Fruit fly (Drosophila melanogaster) whole organism, embryonic: ENCODE results near the gene CG2157.

ENCODE experiments used
- Antp ChIP-seq: fragments of 200-800 bp; sonication (Bioruptor generic); optimal IDR thresholded peaks from 3 replicates; lab custom pipeline; 2016; ENCODE audit warnings: missing biosample characterization, missing genetic modification characterization
- CG10209 ChIP-seq: fragments of 200-800 bp; sonication (Bioruptor generic); optimal IDR thresholded peaks from 3 replicates; lab custom pipeline; 2017; ENCODE audit warnings: missing biosample characterization, mild to moderate bottlenecking, missing genetic modification characterization, missing genetic modification reagents
- CG10979 ChIP-seq: fragments of 200-800 bp; sonication (Bioruptor generic); optimal IDR thresholded peaks from 2 replicates; lab custom pipeline; 2018; ENCODE audit warnings: missing biosample characterization, mild to moderate bottlenecking, missing genetic modification characterization, moderate library complexity
- CG11398 ChIP-seq: fragments of 200-800 bp; sonication (Bioruptor generic); optimal IDR thresholded peaks from 2 replicates; lab custom pipeline; 2016; ENCODE audit warnings: missing biosample characterization, missing genetic modification characterization
- CG11504 ChIP-seq: fragments of 200-800 bp; sonication (Bioruptor generic); optimal IDR thresholded peaks from 3 replicates; lab custom pipeline; 2019; ENCODE audit warnings: missing biosample characterization, mild to moderate bottlenecking, missing genetic modification characterization, moderate library complexity
- CG11695 ChIP-seq: fragments of 200-800 bp; sonication (Bioruptor generic); IDR thresholded peaks from 3 replicates; pipeline ENCODE4 v1.3.6; 2022; ENCODE audit warnings: missing biosample characterization, missing genetic modification characterization
- CG12391 ChIP-seq: fragments of 200-800 bp; sonication (Bioruptor generic); optimal IDR thresholded peaks from 3 replicates; lab custom pipeline; 2018; ENCODE audit warnings: missing biosample characterization, mild to moderate bottlenecking, missing genetic modification characterization, moderate library complexity
- CG13894 ChIP-seq: fragments of 200-800 bp; sonication (Bioruptor generic); optimal IDR thresholded peaks from 3 replicates; lab custom pipeline; 2018; ENCODE audit warnings: missing biosample characterization, mild to moderate bottlenecking, missing genetic modification characterization, moderate library complexity
- CG14710 ChIP-seq: fragments of 200-800 bp; sonication (Bioruptor generic); optimal IDR thresholded peaks from 3 replicates; lab custom pipeline; 2019; ENCODE audit warnings: missing biosample characterization, mild to moderate bottlenecking, missing genetic modification characterization, moderate library complexity
- CG15269 ChIP-seq: fragments of 200-800 bp; sonication (Bioruptor generic); optimal IDR thresholded peaks from 2 replicates; lab custom pipeline; 2018; ENCODE audit warnings: missing biosample characterization, mild to moderate bottlenecking, missing genetic modification characterization, moderate library complexity
- CG15601 ChIP-seq: fragments of 200-800 bp; sonication (Bioruptor generic); optimal IDR thresholded peaks from 3 replicates; lab custom pipeline; 2019; ENCODE audit warnings: missing biosample characterization, mild to moderate bottlenecking, missing genetic modification characterization, moderate library complexity
- CG17912 ChIP-seq: fragments of 200-800 bp; sonication (Bioruptor generic); optimal IDR thresholded peaks from 2 replicates; lab custom pipeline; 2018; ENCODE audit warnings: missing biosample characterization, mild to moderate bottlenecking, missing genetic modification characterization
- CG18262 ChIP-seq: fragments of 200-800 bp; optimal IDR thresholded peaks from 3 replicates; lab custom pipeline; 2019; ENCODE audit warnings: missing biosample characterization, mild to moderate bottlenecking, missing genetic modification characterization, moderate library complexity
- CG30403 ChIP-seq: fragments of 200-800 bp; sonication (Bioruptor generic); optimal IDR thresholded peaks from 3 replicates; lab custom pipeline; 2016; ENCODE audit warnings: missing biosample characterization, missing genetic modification characterization
- CG31388 ChIP-seq: fragments of 200-800 bp; sonication (Bioruptor generic); optimal IDR thresholded peaks from 2 replicates; lab custom pipeline; 2016; ENCODE audit warnings: missing biosample characterization, missing genetic modification characterization
- CG34376 ChIP-seq: fragments of 200-800 bp; sonication (Bioruptor generic); optimal IDR thresholded peaks from 2 replicates; lab custom pipeline; 2018; ENCODE audit warnings: missing biosample characterization, mild to moderate bottlenecking, missing genetic modification characterization
- CG3847 ChIP-seq: fragments of 200-800 bp; sonication (Bioruptor generic); IDR thresholded peaks from 2 replicates; pipeline ENCODE4 v1.3.6; 2022; ENCODE audit warnings: missing biosample characterization, missing genetic modification characterization
- CG4404 ChIP-seq: fragments of 200-800 bp; sonication (Bioruptor generic); IDR thresholded peaks from 2 replicates; pipeline ENCODE4 v1.3.6; 2022; ENCODE audit warnings: missing biosample characterization, missing genetic modification characterization
- CG6272 ChIP-seq: fragments of 200-800 bp; sonication (Bioruptor generic); IDR thresholded peaks from 2 replicates; pipeline ENCODE4 v1.3.6; 2022; ENCODE audit warnings: missing biosample characterization, missing genetic modification characterization
- CG7357 ChIP-seq: fragments of 200-800 bp; sonication (Bioruptor generic); IDR thresholded peaks from 3 replicates; pipeline ENCODE4 v1.3.6; 2022; ENCODE audit warnings: missing biosample characterization, missing genetic modification characterization
- CG8089 ChIP-seq: fragments of 200-800 bp; sonication (Bioruptor generic); optimal IDR thresholded peaks from 3 replicates; lab custom pipeline; 2016; ENCODE audit warnings: missing biosample characterization, missing genetic modification characterization
- D ChIP-seq, 2 experiments: fragments of 200-800 bp in 1 of 2; fragments of >200 bp in 1 of 2; sonication (Bioruptor generic) in 1 of 2; optimal IDR thresholded peaks; 2 replicates in 1 of 2; 3 replicates in 1 of 2; lab custom pipeline; 2017; ENCODE audit warnings: mild to moderate bottlenecking in 1 of 2, missing biosample characterization in 1 of 2, missing genetic modification characterization in 1 of 2, missing genetic modification reagents in 1 of 2
- Doc3 ChIP-seq: fragments of 200-800 bp; sonication (Bioruptor generic); IDR thresholded peaks from 3 replicates; pipeline ENCODE4 v1.3.6; 2022; ENCODE audit warnings: missing biosample characterization, missing genetic modification characterization; ENCODE audit not compliant: partially characterized antibody
- HLHmδ ChIP-seq: fragments of 200-800 bp; sonication (Bioruptor generic); optimal IDR thresholded peaks from 2 replicates; lab custom pipeline; 2018; ENCODE audit warnings: missing biosample characterization, mild to moderate bottlenecking, missing genetic modification characterization, moderate library complexity
- Hey ChIP-seq: fragments of 200-800 bp; sonication (Bioruptor generic); optimal IDR thresholded peaks from 3 replicates; lab custom pipeline; 2018; ENCODE audit warnings: missing biosample characterization, mild to moderate bottlenecking, missing genetic modification characterization
- HmgZ ChIP-seq: fragments of 200-800 bp; sonication (Bioruptor generic); optimal IDR thresholded peaks from 2 replicates; lab custom pipeline; 2018; ENCODE audit warnings: missing biosample characterization, mild to moderate bottlenecking, missing genetic modification characterization
- Meics ChIP-seq: fragments of 200-800 bp; sonication (Bioruptor generic); optimal IDR thresholded peaks from 2 replicates; lab custom pipeline; 2017; ENCODE audit warnings: missing biosample characterization, mild to moderate bottlenecking, missing genetic modification characterization
- Mes4 ChIP-seq: fragments of 200-800 bp; sonication (Bioruptor generic); optimal IDR thresholded peaks from 2 replicates; lab custom pipeline; 2016; ENCODE audit warnings: missing biosample characterization, missing genetic modification characterization
- Mrtf ChIP-seq: fragments of 200-800 bp; sonication (Bioruptor generic); IDR thresholded peaks from 3 replicates; pipeline ENCODE4 v1.3.6; 2022; ENCODE audit warnings: missing biosample characterization, missing genetic modification characterization
- NC2β ChIP-seq: fragments of 200-800 bp; sonication (Bioruptor generic); optimal IDR thresholded peaks from 2 replicates; lab custom pipeline; 2016; ENCODE audit warnings: missing biosample characterization, missing genetic modification characterization
- Neu2 ChIP-seq: fragments of 200-800 bp; sonication (Bioruptor generic); optimal IDR thresholded peaks from 3 replicates; lab custom pipeline; 2016; ENCODE audit warnings: missing biosample characterization, missing genetic modification characterization, borderline replicate concordance
- Oli ChIP-seq: fragments of 200-800 bp; sonication (Bioruptor generic); optimal IDR thresholded peaks from 2 replicates; lab custom pipeline; 2018; ENCODE audit warnings: missing biosample characterization, mild to moderate bottlenecking, missing genetic modification characterization, moderate library complexity
- Sry-δ ChIP-seq: fragments of 200-800 bp; sonication (Bioruptor generic); optimal IDR thresholded peaks from 2 replicates; lab custom pipeline; 2016; ENCODE audit warnings: missing biosample characterization, missing genetic modification characterization
- Taf1 ChIP-seq: fragments of 200-800 bp; sonication (Bioruptor generic); IDR thresholded peaks from 2 replicates; pipeline ENCODE4 v1.3.6; 2022; ENCODE audit warnings: missing biosample characterization, missing genetic modification characterization
- ap ChIP-seq: fragments of 200-800 bp; sonication (Bioruptor generic); IDR thresholded peaks from 2 replicates; pipeline ENCODE4 v1.3.6; 2022; ENCODE audit warnings: missing biosample characterization, missing genetic modification characterization
- ato ChIP-seq: fragments of 200-800 bp; sonication (Bioruptor generic); IDR thresholded peaks from 2 replicates; pipeline ENCODE4 v1.3.6; 2022; ENCODE audit warnings: missing biosample characterization, missing genetic modification characterization; ENCODE audit not compliant: partially characterized antibody
- bab2 ChIP-seq: fragments of 200-800 bp; sonication (Bioruptor generic); optimal IDR thresholded peaks from 2 replicates; lab custom pipeline; 2016; ENCODE audit warnings: missing biosample characterization, missing genetic modification characterization
- br ChIP-seq: fragments of >200 bp; optimal IDR thresholded peaks from 2 replicates; lab custom pipeline; 2017
- bsh ChIP-seq, 2 experiments: fragments of 200-800 bp; sonication (Bioruptor generic); optimal IDR thresholded peaks; 2 replicates each; lab custom pipeline; 2017 to 2018; ENCODE audit warnings: mild to moderate bottlenecking in 2 of 2, missing biosample characterization in 2 of 2, missing genetic modification characterization in 2 of 2, moderate library complexity in 1 of 2
- chinmo ChIP-seq: fragments of 200-800 bp; sonication (Bioruptor generic); IDR thresholded peaks from 4 replicates; pipeline ENCODE4 v1.3.6; 2022; ENCODE audit warnings: missing biosample characterization, missing genetic modification characterization; ENCODE audit not compliant: partially characterized antibody
- en ChIP-seq: fragments of 200-800 bp; sonication (Bioruptor generic); optimal IDR thresholded peaks from 2 replicates; lab custom pipeline; 2016; ENCODE audit warnings: missing biosample characterization, missing genetic modification characterization
- ind ChIP-seq: fragments of 200-800 bp; sonication (Bioruptor generic); optimal IDR thresholded peaks from 3 replicates; lab custom pipeline; 2016; ENCODE audit warnings: missing biosample characterization, missing genetic modification characterization
- lbe ChIP-seq: fragments of 200-800 bp; sonication (Bioruptor generic); optimal IDR thresholded peaks from 2 replicates; lab custom pipeline; 2016; ENCODE audit warnings: missing biosample characterization, mild to moderate bottlenecking, missing genetic modification characterization
- pros ChIP-seq: fragments of 200-800 bp; sonication (Bioruptor generic); optimal IDR thresholded peaks from 3 replicates; lab custom pipeline; 2019; ENCODE audit warnings: missing biosample characterization, mild to moderate bottlenecking, missing genetic modification characterization, moderate library complexity
- pzg ChIP-seq: fragments of 200-800 bp; sonication (Bioruptor generic); optimal IDR thresholded peaks from 3 replicates; lab custom pipeline; 2018; ENCODE audit warnings: missing biosample characterization, mild to moderate bottlenecking, missing genetic modification characterization, moderate library complexity
- sc ChIP-seq, 3 experiments: fragments of >200 bp in 2 of 3; fragments of 200-800 bp in 1 of 3; sonication (Bioruptor generic) in 1 of 3; optimal IDR thresholded peaks; 2 replicates in 2 of 3; 3 replicates in 1 of 3; lab custom pipeline; 2017; ENCODE audit warnings: mild to moderate bottlenecking in 1 of 3, missing biosample characterization in 1 of 3, missing genetic modification characterization in 1 of 3, missing genetic modification reagents in 1 of 3
- sqz ChIP-seq: fragments of 200-800 bp; sonication (Bioruptor generic); optimal IDR thresholded peaks from 3 replicates; lab custom pipeline; 2018; ENCODE audit warnings: missing biosample characterization, mild to moderate bottlenecking, missing genetic modification characterization
- sug ChIP-seq: fragments of 200-800 bp; optimal IDR thresholded peaks from 2 replicates; lab custom pipeline; 2019; ENCODE audit warnings: missing biosample characterization, mild to moderate bottlenecking, missing genetic modification characterization, moderate library complexity
- usp ChIP-seq: fragments of >200 bp; optimal IDR thresholded peaks from 2 replicates; lab custom pipeline; 2017; ENCODE audit warnings: missing biosample characterization, missing genetic modification characterization
- z ChIP-seq: fragments of 200-800 bp; sonication (Bioruptor generic); IDR thresholded peaks from 3 replicates; pipeline ENCODE4 v1.3.6; 2022; ENCODE audit warnings: missing biosample characterization, missing genetic modification characterization

Gene CG2157

DNA sequence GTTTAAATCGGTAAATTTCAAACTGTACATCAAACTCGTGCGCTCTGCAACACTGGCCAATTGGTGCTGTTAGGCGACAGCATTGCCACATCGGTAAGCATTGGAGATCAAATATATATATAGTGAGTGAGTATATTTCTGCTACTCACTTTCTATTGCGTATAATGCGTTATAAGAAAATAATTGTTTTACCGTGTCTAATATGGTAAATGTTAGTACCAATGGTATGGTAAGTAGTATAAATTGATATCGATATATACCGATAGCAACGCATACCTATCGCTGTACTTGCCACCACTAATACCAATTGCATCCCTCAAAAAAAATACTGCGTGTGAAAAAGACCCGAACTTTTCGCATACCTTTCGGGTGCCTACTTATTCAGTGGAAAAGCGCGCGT lies 11.7 kb upstream of the CG2157 start, which contains the start of the genes sofe and CG2186 (continued):
- no peak for TF ChIP-seq z (GFP tag; lab: Robert Waterston, UW)
- TF ChIP-seq sc (optimal IDR thresholded peaks at IDR 0.05; lab: Kevin White, UChicago), result no peak
- no peak for TF ChIP-seq sc (GFP tag; optimal IDR thresholded peaks at IDR 0.05; lab: Kevin White, UChicago)
- no peak for TF ChIP-seq CG15269 (tag; lab: Kevin White, UChicago)
- peak; percentile 10 for TF ChIP-seq CG31388
- peak; percentile 45 for TF ChIP-seq CG4404 (GFP tag; lab: Robert Waterston, UW)
- TF ChIP-seq sqz (GFP tag; lab: Kevin White, UChicago), result no peak
- peak; percentile 5 for TF ChIP-seq CG11398 (GFP tag; lab: Kevin White, UChicago)
- peak; percentile 87 for TF ChIP-seq Doc3 (GFP tag; lab: Robert Waterston, UW)
- TF ChIP-seq Mrtf (GFP tag; lab: Robert Waterston, UW), result no peak
- TF ChIP-seq CG7357 (GFP tag; lab: Robert Waterston, UW), result peak; percentile 43; the same call in 1 of the 3 replicates
- no peak for TF ChIP-seq sug (tag; lab: Kevin White, UChicago)
- no peak for TF ChIP-seq CG13894
- TF ChIP-seq usp, result no peak
- TF ChIP-seq lbe (GFP tag; lab: Kevin White, UChicago), result no peak
- no peak for TF ChIP-seq ap (GFP tag; lab: Robert Waterston, UW)
- no peak for TF ChIP-seq Neu2 (GFP tag; lab: Kevin White, UChicago)
- TF ChIP-seq ato (GFP tag; lab: Robert Waterston, UW), result peak; percentile 62
- TF ChIP-seq ind (GFP tag; lab: Kevin White, UChicago), result peak; percentile 67
- no peak for TF ChIP-seq br
- no peak for TF ChIP-seq Meics (GFP tag; lab: Kevin White, UChicago)
- no peak for TF ChIP-seq pros (GFP tag; lab: Kevin White, UChicago)
- TF ChIP-seq HLHmδ (GFP tag; lab: Kevin White, UChicago), result no peak
- TF ChIP-seq Mes4 (GFP tag; lab: Kevin White, UChicago), result peak; percentile 47
- peak; percentile 61 for TF ChIP-seq bab2
- no peak for TF ChIP-seq Taf1 (GFP tag; lab: Robert Waterston, UW)
- no peak for TF ChIP-seq CG11695 (GFP tag; lab: Robert Waterston, UW)
- peak; percentile 86 for TF ChIP-seq CG11504 (tag; lab: Kevin White, UChicago)
- peak; percentile 82 for TF ChIP-seq CG14710
- TF ChIP-seq bsh (GFP tag; optimal IDR thresholded peaks at IDR 0.05; lab: Kevin White, UChicago), result peak in 1 of 2 experiments; percentile 57
- TF ChIP-seq Oli (tag; lab: Kevin White, UChicago), result peak; percentile 13
- no peak for TF ChIP-seq Hey (tag; lab: Kevin White, UChicago)
- no peak for TF ChIP-seq en (GFP tag; lab: Kevin White, UChicago)
- peak; percentile 25 for TF ChIP-seq CG17912 (GFP tag; lab: Kevin White, UChicago)
- TF ChIP-seq CG18262 (tag; lab: Kevin White, UChicago), result peak; percentile 29
- peak; percentile 80 for TF ChIP-seq CG30403 (GFP tag; lab: Kevin White, UChicago)
- peak; percentile 61 for TF ChIP-seq HmgZ (tag; lab: Kevin White, UChicago)
- peak; percentile 64 for TF ChIP-seq NC2β (GFP tag; lab: Kevin White, UChicago)
- TF ChIP-seq CG15601, result peak; percentile 45
- TF ChIP-seq CG12391 (tag; lab: Kevin White, UChicago), result peak; percentile 70
- TF ChIP-seq CG34376 (GFP tag; lab: Kevin White, UChicago), result no peak
- TF ChIP-seq pzg (GFP tag; lab: Kevin White, UChicago), result peak; percentile 81
- TF ChIP-seq D (optimal IDR thresholded peaks at IDR 0.05; lab: Kevin White, UChicago), result no peak
- TF ChIP-seq D (GFP tag; optimal IDR thresholded peaks at IDR 0.05; lab: Kevin White, UChicago), result no peak
- peak; percentile 92 for TF ChIP-seq Sry-δ
- TF ChIP-seq chinmo (GFP tag; lab: Robert Waterston, UW), result 0 out of 4 replicates have a peak, but pooled peaks have one; percentile 50
- TF ChIP-seq CG8089 (GFP tag; lab: Kevin White, UChicago), result peak; percentile 5
- TF ChIP-seq CG3847 (GFP tag; lab: Robert Waterston, UW), result peak; percentile 77
- TF ChIP-seq CG10209 (GFP tag; lab: Kevin White, UChicago), result peak; percentile 43
- peak; percentile 11 for TF ChIP-seq CG10979 (tag; lab: Kevin White, UChicago)
- no peak for TF ChIP-seq CG6272 (GFP tag; lab: Robert Waterston, UW)
- peak; percentile 46 for TF ChIP-seq Antp (GFP tag; lab: Kevin White, UChicago)
